Fruit fly (Drosophila melanogaster): ENCODE results near the gene bru1.

The bru1 gene

DNA sequence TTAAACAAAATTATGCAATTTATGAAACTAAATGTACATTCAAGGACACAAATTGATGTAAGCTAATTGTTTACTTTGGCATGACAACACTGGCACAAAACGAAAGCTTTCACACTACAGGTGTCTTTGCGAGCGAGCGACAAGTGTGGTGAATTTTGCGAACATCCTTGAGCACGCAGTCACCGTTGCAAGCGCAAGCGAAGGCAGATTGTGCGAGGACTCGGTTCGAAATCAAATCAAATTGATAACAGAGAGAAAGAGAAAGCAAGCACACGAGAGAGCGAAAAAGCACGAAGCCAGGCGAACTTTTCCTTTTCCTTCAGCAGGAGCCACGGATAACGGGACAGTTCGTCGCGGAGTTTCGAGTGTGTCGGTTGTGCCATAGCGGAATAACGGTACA is 32.4 kb upstream of the bru1 start, which contains the start of gene CG31760:
TSS of gene CG31760 (plus strand) at position 342 of the 400 bp plus-strand sequence.
- no peak for TF ChIP-seq dl (GFP tag; optimal IDR thresholded peaks at IDR 0.05; ENCODE audit: insufficient read depth in 1 of 2, partially characterized antibody in 2 of 2)
- no peak for TF ChIP-seq tai (GFP tag; optimal IDR thresholded peaks at IDR 0.05)
- TF ChIP-seq Jra (GFP tag; optimal IDR thresholded peaks at IDR 0.05), result no peak
- no peak for TF ChIP-seq sv (GFP tag; optimal IDR thresholded peaks at IDR 0.05)
- TF ChIP-seq Myc (optimal IDR thresholded peaks at IDR 0.05), result no peak
- no peak for TF ChIP-seq CG9705 (GFP tag; optimal IDR thresholded peaks at IDR 0.05)
- no peak for TF ChIP-seq jim (GFP tag; optimal IDR thresholded peaks at IDR 0.05)
- TF ChIP-seq lola (GFP tag; optimal IDR thresholded peaks at IDR 0.05), result no peak
- no peak for TF ChIP-seq h (GFP tag; optimal IDR thresholded peaks at IDR 0.05)
- no peak for TF ChIP-seq woc (GFP tag; optimal IDR thresholded peaks at IDR 0.05)
- no peak for TF ChIP-seq foxo (GFP tag; optimal IDR thresholded peaks at IDR 0.05)
- no peak for TF ChIP-seq sage (GFP tag; optimal IDR thresholded peaks at IDR 0.05)

dm6 chr2L:12161467-12161866 is 13.3 kb upstream of the bru1 start, which contains the start of gene CG31861:
Gene CG31861, plus strand, starts transcription at chr2L:12161767.
- no peak for TF ChIP-seq br (GFP tag; optimal IDR thresholded peaks at IDR 0.05)
- no peak for TF ChIP-seq Hnf4 (GFP tag; optimal IDR thresholded peaks at IDR 0.05)
- no peak for TF ChIP-seq h (GFP tag; optimal IDR thresholded peaks at IDR 0.05)
- TF ChIP-seq Myc (optimal IDR thresholded peaks at IDR 0.05), result no peak
- no peak for TF ChIP-seq GATAd (GFP tag; optimal IDR thresholded peaks at IDR 0.05)
- no peak for TF ChIP-seq usp (GFP tag; optimal IDR thresholded peaks at IDR 0.05)
- TF ChIP-seq lola (GFP tag; optimal IDR thresholded peaks at IDR 0.05), result no peak

- no peak for TF ChIP-seq Rel (GFP tag; optimal IDR thresholded peaks at IDR 0.05)
- no peak for TF ChIP-seq Rel (tag; optimal IDR thresholded peaks at IDR 0.05)
- TF ChIP-seq usp (GFP tag; optimal IDR thresholded peaks at IDR 0.05), result no peak
- TF ChIP-seq rgr (GFP tag; optimal IDR thresholded peaks at IDR 0.05), result no peak
- TF ChIP-seq Hr83 (GFP tag; optimal IDR thresholded peaks at IDR 0.05; ENCODE audit: poor library complexity, severe bottlenecking), result no peak
- TF ChIP-seq h (GFP tag; optimal IDR thresholded peaks at IDR 0.05), result no peak
- TF ChIP-seq Mio (GFP tag; optimal IDR thresholded peaks at IDR 0.05), result no peak
- no peak for TF ChIP-seq brk (GFP tag; optimal IDR thresholded peaks at IDR 0.05)
- no peak for TF ChIP-seq tai (GFP tag; optimal IDR thresholded peaks at IDR 0.05)
- no peak for TF ChIP-seq ey (GFP tag; optimal IDR thresholded peaks at IDR 0.05)
- no peak for TF ChIP-seq psq (GFP tag; optimal IDR thresholded peaks at IDR 0.05)
- TF ChIP-seq GATAd (GFP tag; optimal IDR thresholded peaks at IDR 0.05), result no peak
- no peak for TF ChIP-seq pan (optimal IDR thresholded peaks at IDR 0.05)
- no peak for TF ChIP-seq dl (GFP tag; optimal IDR thresholded peaks at IDR 0.05; ENCODE audit: insufficient read depth in 1 of 2, partially characterized antibody in 2 of 2)
Observed at dm6 chr2L:12163941-12164340, 10.9 kb upstream of the bru1 start, which contains the start of gene ZnT33D. Gene ZnT33D, plus strand, starts transcription at chr2L:12164241.

dm6 chr2L:12170250-12170649 is 4.6 kb upstream of the bru1 start, which contains the start of gene CG17217:
Gene CG17217, plus strand, starts transcription at chr2L:12170550.
- TF ChIP-seq Dif (GFP tag; optimal IDR thresholded peaks at IDR 0.05; ENCODE audit: partially characterized antibody) (no peak), ey (GFP tag; optimal IDR thresholded peaks at IDR 0.05) (no peak), dsf (GFP tag; optimal IDR thresholded peaks at IDR 0.05; ENCODE audit: borderline replicate concordance) (no peak), Vsx2 (GFP tag; optimal IDR thresholded peaks at IDR 0.05; ENCODE audit: partially characterized antibody) (no peak), pan (optimal IDR thresholded peaks at IDR 0.05) (no peak), Mio (GFP tag; optimal IDR thresholded peaks at IDR 0.05) (no peak), Myc (optimal IDR thresholded peaks at IDR 0.05) (no peak), N (GFP tag; optimal IDR thresholded peaks at IDR 0.05) (no peak), Hr78 (GFP tag; optimal IDR thresholded peaks at IDR 0.05) (no peak), br (GFP tag; optimal IDR thresholded peaks at IDR 0.05) (no peak), lola (GFP tag; optimal IDR thresholded peaks at IDR 0.05) (no peak), dmrt93B (GFP tag; optimal IDR thresholded peaks at IDR 0.05) (no peak), fru (GFP tag; optimal IDR thresholded peaks at IDR 0.05) (no peak)

DNA sequence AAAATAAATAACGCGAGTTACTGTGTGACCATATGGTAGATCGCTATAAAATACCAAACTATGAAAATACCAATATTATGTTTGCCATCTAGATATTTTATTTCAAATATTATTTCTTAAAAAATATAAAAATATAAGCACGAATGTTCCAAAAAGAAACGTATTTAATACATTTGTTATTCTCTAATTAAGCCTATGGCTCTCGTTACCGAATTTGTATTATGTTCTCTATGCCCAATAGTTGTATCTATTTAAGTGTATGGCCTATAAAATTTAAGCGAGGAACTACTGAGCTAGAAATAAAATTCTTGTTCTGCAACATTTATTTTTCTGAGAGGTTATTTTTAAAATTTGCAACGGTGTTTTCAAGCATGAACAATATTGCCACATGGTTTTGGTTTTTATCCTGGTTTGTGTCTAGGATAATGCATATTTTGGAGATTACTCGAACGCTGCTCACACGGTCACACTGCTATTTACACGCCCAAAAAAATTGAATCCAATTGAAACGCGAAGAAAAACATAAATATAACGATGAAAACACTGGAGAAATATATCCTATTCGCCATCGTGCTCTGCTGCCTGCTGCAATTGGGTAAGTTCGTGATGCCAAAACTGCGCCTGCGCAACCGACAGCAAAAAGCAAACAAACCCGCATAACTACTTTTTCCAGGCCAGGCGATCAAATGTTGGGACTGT is 2.1 kb upstream of the bru1 start, which contains the start of the genes CG6583 and crok:
TSS of gene CG6583 (minus strand) at position 51 of the 699 bp plus-strand sequence.
TSS of gene crok (plus strand) at position 446 of the 699 bp plus-strand sequence.
- TF ChIP-seq sage (GFP tag; optimal IDR thresholded peaks at IDR 0.05) (no peak), N (GFP tag; optimal IDR thresholded peaks at IDR 0.05) (no peak)
